ENCODE assay signal across 4 worm cellular contexts in the genomic region with DNA sequence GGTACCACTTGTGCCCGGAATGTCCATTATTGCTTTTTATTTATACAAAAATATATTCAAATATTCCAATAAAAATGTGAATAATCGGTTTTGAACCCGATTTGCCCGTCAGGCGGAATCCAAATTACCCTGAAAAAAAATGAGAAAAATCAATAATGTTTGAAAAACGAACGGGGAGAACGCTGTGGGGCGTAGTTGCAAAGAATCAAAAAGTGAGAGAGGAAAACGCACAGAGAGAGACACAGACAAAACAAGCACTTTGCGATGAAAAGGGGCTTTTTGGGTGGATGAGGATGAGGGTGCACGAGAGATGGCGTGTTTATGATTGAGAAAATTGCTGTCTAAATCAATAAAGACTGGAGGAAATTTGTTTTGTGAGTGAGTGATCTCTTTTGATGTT.
TF ChIP-seq lines count a peak whose summit lies in the region.

A gene (minus strand): TSS at position 135 of the 400 bp plus-strand sequence.

TF ChIP-seq in whole organism, L2 larva, 48 proteins besides CTCF, POLR2A, EP300 and RAD21:
- TF ChIP-seq C34F6.9 (tag; optimal IDR thresholded peaks at IDR 0.05; lab: Kevin White, UChicago) (peak; percentile 40), nhr-6 (tag; optimal IDR thresholded peaks at IDR 0.05; lab: Kevin White, UChicago) (no peak)

TF ChIP-seq in whole organism, L4 larva, 104 proteins besides CTCF, POLR2A, EP300 and RAD21:
- TF ChIP-seq mes-2 (tag; optimal IDR thresholded peaks at IDR 0.05; lab: Kevin White, UChicago; ENCODE audit: poor library complexity, severe bottlenecking) (peak; percentile 42), ceh-28 (tag; optimal IDR thresholded peaks at IDR 0.05; lab: Kevin White, UChicago) (peak; percentile 14), mep-1 (tag; optimal IDR thresholded peaks at IDR 0.05; lab: Kevin White, UChicago) (peak; percentile 3), hlh-30 (tag; optimal IDR thresholded peaks at IDR 0.05; lab: Kevin White, UChicago; ENCODE audit: insufficient read depth) (peak; percentile 3), zfp-3 (GFP tag; conservative IDR thresholded peaks at IDR 0.05; lab: Robert Waterston, UW) (no peak), hmg-1.1 (GFP tag; IDR thresholded peaks at IDR 0.05; lab: Robert Waterston, UW) (peak; percentile 48; the same call in 1 of the 2 replicates)

TF ChIP-seq in whole organism, late embryonic, 69 proteins besides CTCF, POLR2A, EP300 and RAD21:
- TF ChIP-seq pha-4 (tag; optimal IDR thresholded peaks at IDR 0.05; lab: Kevin White, UChicago) (no peak), ceh-48 (tag; optimal IDR thresholded peaks at IDR 0.05; lab: Kevin White, UChicago) (peak; percentile 27), ztf-16 (tag; optimal IDR thresholded peaks at IDR 0.05; lab: Kevin White, UChicago) (no peak), fkh-6 (tag; optimal IDR thresholded peaks at IDR 0.05; lab: Kevin White, UChicago) (no peak), elt-4 (tag; optimal IDR thresholded peaks at IDR 0.05; lab: Kevin White, UChicago) (no peak), ceh-19 (GFP tag; optimal IDR thresholded peaks at IDR 0.05; lab: Kevin White, UChicago) (no peak), F13H6.1 (tag; optimal IDR thresholded peaks at IDR 0.05; lab: Kevin White, UChicago) (no peak), dmd-4 (tag; optimal IDR thresholded peaks at IDR 0.05; lab: Kevin White, UChicago; ENCODE audit: borderline replicate concordance) (no peak), eyg-1 (tag; optimal IDR thresholded peaks at IDR 0.05; lab: Kevin White, UChicago) (no peak), nfya-1 (tag; optimal IDR thresholded peaks at IDR 0.05; lab: Kevin White, UChicago) (peak; percentile 14), ahr-1 (tag; optimal IDR thresholded peaks at IDR 0.05; lab: Kevin White, UChicago) (no peak), C38D4.7 (GFP tag; optimal IDR thresholded peaks at IDR 0.05; lab: Kevin White, UChicago) (no peak), unc-42 (tag; optimal IDR thresholded peaks at IDR 0.05; lab: Kevin White, UChicago) (peak; percentile 33), unc-55 (GFP tag; optimal IDR thresholded peaks at IDR 0.05; lab: Kevin White, UChicago) (peak; percentile 13), ceh-24 (tag; optimal IDR thresholded peaks at IDR 0.05; lab: Kevin White, UChicago) (no peak), K09A11.1 (tag; optimal IDR thresholded peaks at IDR 0.05; lab: Kevin White, UChicago; ENCODE audit: insufficient read depth) (no peak), ceh-6 (GFP tag; optimal IDR thresholded peaks at IDR 0.05; lab: Kevin White, UChicago) (no peak), lin-11 (tag; optimal IDR thresholded peaks at IDR 0.05; lab: Kevin White, UChicago) (no peak)

TF ChIP-seq in whole organism, mixed stage, embryonic, 35 proteins besides CTCF, POLR2A, EP300 and RAD21:
- TF ChIP-seq ceh-83 (GFP tag; optimal IDR thresholded peaks at IDR 0.05; lab: Kevin White, UChicago), result peak; percentile 59
- TF ChIP-seq lsy-2 (tag; optimal IDR thresholded peaks at IDR 0.05; lab: Kevin White, UChicago), result no peak
- no peak for TF ChIP-seq unc-120 (tag; optimal IDR thresholded peaks at IDR 0.05; lab: Kevin White, UChicago; ENCODE audit: poor library complexity, severe bottlenecking)
- TF ChIP-seq sptf-1 (tag; optimal IDR thresholded peaks at IDR 0.05; lab: Kevin White, UChicago), result no peak
- TF ChIP-seq bed-3 (GFP tag; optimal IDR thresholded peaks at IDR 0.05; lab: Kevin White, UChicago), result no peak
- no peak for TF ChIP-seq blmp-1 (tag; optimal IDR thresholded peaks at IDR 0.05; lab: Kevin White, UChicago)
- TF ChIP-seq lin-32 (GFP tag; optimal IDR thresholded peaks at IDR 0.05; lab: Kevin White, UChicago), result no peak
- no peak for TF ChIP-seq nhr-76 (tag; optimal IDR thresholded peaks at IDR 0.05; lab: Kevin White, UChicago)
- no peak for TF ChIP-seq elt-3 (tag; optimal IDR thresholded peaks at IDR 0.05; lab: Kevin White, UChicago)
- peak; percentile 40 for TF ChIP-seq ces-1 (GFP tag; optimal IDR thresholded peaks at IDR 0.05; lab: Kevin White, UChicago)
- no peak for TF ChIP-seq flh-1 (GFP tag; optimal IDR thresholded peaks at IDR 0.05; lab: Kevin White, UChicago)
- TF ChIP-seq nhr-12 (tag; optimal IDR thresholded peaks at IDR 0.05; lab: Kevin White, UChicago), result no peak
- no peak for TF ChIP-seq hlh-1 (tag; optimal IDR thresholded peaks at IDR 0.05; lab: Kevin White, UChicago)
- TF ChIP-seq lin-13 (tag; optimal IDR thresholded peaks at IDR 0.05; lab: Kevin White, UChicago), result no peak
- peak; percentile 54 for TF ChIP-seq ham-2 (GFP tag; optimal IDR thresholded peaks at IDR 0.05; lab: Kevin White, UChicago)
- no peak for TF ChIP-seq ztf-11 (tag; optimal IDR thresholded peaks at IDR 0.05; lab: Kevin White, UChicago)
- no peak for TF ChIP-seq drap-1 (GFP tag; optimal IDR thresholded peaks at IDR 0.05; lab: Kevin White, UChicago)
- no peak for TF ChIP-seq unc-39 (tag; optimal IDR thresholded peaks at IDR 0.05; lab: Kevin White, UChicago)
- no peak for TF ChIP-seq pha-4 (tag; optimal IDR thresholded peaks at IDR 0.05; lab: Kevin White, UChicago)
- TF ChIP-seq unc-62 (GFP tag; optimal IDR thresholded peaks at IDR 0.05; lab: Kevin White, UChicago), result no peak
- TF ChIP-seq ceh-43 (GFP tag; optimal IDR thresholded peaks at IDR 0.05; lab: Kevin White, UChicago), result no peak
